Fruit fly (Drosophila melanogaster): ENCODE measurements around the gene Ada1-1.

Gene Ada1-1

dm6 chr2L:12010877-12011666 lies 14.5 kb downstream of the Ada1-1 start (continued):
- no peak for TF ChIP-seq CrebA (GFP tag; optimal IDR thresholded peaks at IDR 0.05; ENCODE audit: borderline replicate concordance)
- peak; percentile 84 for TF ChIP-seq sage (GFP tag; optimal IDR thresholded peaks at IDR 0.05)
- TF ChIP-seq Hnf4 (GFP tag; optimal IDR thresholded peaks at IDR 0.05), result peak; percentile 75
- peak; percentile 96 for TF ChIP-seq Sp1 (GFP tag; optimal IDR thresholded peaks at IDR 0.05)

dm6 chr2L:12011682-12012655 lies 15.4 kb downstream of the Ada1-1 start:
- TF ChIP-seq dmrt93B (GFP tag; optimal IDR thresholded peaks at IDR 0.05) (peak; percentile 51), Jra (GFP tag; optimal IDR thresholded peaks at IDR 0.05) (peak; percentile 61), CG32264 (GFP tag; optimal IDR thresholded peaks at IDR 0.05) (peak; percentile 60), foxo (GFP tag; optimal IDR thresholded peaks at IDR 0.05) (peak; percentile 66 to 88), ey (GFP tag; optimal IDR thresholded peaks at IDR 0.05) (peak; percentile 76), OdsH (GFP tag; optimal IDR thresholded peaks at IDR 0.05) (peak; percentile 74), Rel (GFP tag; optimal IDR thresholded peaks at IDR 0.05) (no peak), Rel (tag; optimal IDR thresholded peaks at IDR 0.05) (peak; percentile 94), psq (GFP tag; optimal IDR thresholded peaks at IDR 0.05) (peak; percentile 65), br (GFP tag; optimal IDR thresholded peaks at IDR 0.05) (peak; percentile 87), pan (optimal IDR thresholded peaks at IDR 0.05) (no peak), rgr (GFP tag; optimal IDR thresholded peaks at IDR 0.05) (peak; percentile 66), fru (GFP tag; optimal IDR thresholded peaks at IDR 0.05) (peak; percentile 91), HLH106 (tag; optimal IDR thresholded peaks at IDR 0.05) (peak; percentile 82), Dif (GFP tag; optimal IDR thresholded peaks at IDR 0.05; ENCODE audit: partially characterized antibody) (no peak), sv (GFP tag; optimal IDR thresholded peaks at IDR 0.05) (peak; percentile 59), woc (GFP tag; optimal IDR thresholded peaks at IDR 0.05) (peak; percentile 91), h (GFP tag; optimal IDR thresholded peaks at IDR 0.05) (peak; percentile 96), Sp1 (GFP tag; optimal IDR thresholded peaks at IDR 0.05) (peak; percentile 68), Hnf4 (GFP tag; optimal IDR thresholded peaks at IDR 0.05) (peak; percentile 73), Abd-B (GFP tag; optimal IDR thresholded peaks at IDR 0.05) (no peak), N (GFP tag; optimal IDR thresholded peaks at IDR 0.05) (no peak), Hr83 (GFP tag; optimal IDR thresholded peaks at IDR 0.05; ENCODE audit: poor library complexity, severe bottlenecking) (peak; percentile 98), Vsx2 (GFP tag; optimal IDR thresholded peaks at IDR 0.05; ENCODE audit: partially characterized antibody) (no peak), CG9705 (GFP tag; optimal IDR thresholded peaks at IDR 0.05) (peak; percentile 57), brk (GFP tag; optimal IDR thresholded peaks at IDR 0.05) (no peak), dl (GFP tag; optimal IDR thresholded peaks at IDR 0.05; ENCODE audit: insufficient read depth in 1 of 2, partially characterized antibody in 2 of 2) (peak; percentile 69 to 78), usp (GFP tag; optimal IDR thresholded peaks at IDR 0.05) (no peak)

- TF ChIP-seq ey (GFP tag; optimal IDR thresholded peaks at IDR 0.05), result peak; percentile 48
- peak; percentile 40 for TF ChIP-seq rgr (GFP tag; optimal IDR thresholded peaks at IDR 0.05)
- peak; percentile 28 for TF ChIP-seq HLH106 (tag; optimal IDR thresholded peaks at IDR 0.05)
- peak; percentile 46 for TF ChIP-seq fru (GFP tag; optimal IDR thresholded peaks at IDR 0.05)
- TF ChIP-seq Hr78 (GFP tag; optimal IDR thresholded peaks at IDR 0.05), result no peak
- no peak for TF ChIP-seq Vsx2 (GFP tag; optimal IDR thresholded peaks at IDR 0.05; ENCODE audit: partially characterized antibody)
- peak; percentile 43 for TF ChIP-seq h (GFP tag; optimal IDR thresholded peaks at IDR 0.05)
- TF ChIP-seq Hr83 (GFP tag; optimal IDR thresholded peaks at IDR 0.05; ENCODE audit: poor library complexity, severe bottlenecking), result peak; percentile 55
- TF ChIP-seq CG9705 (GFP tag; optimal IDR thresholded peaks at IDR 0.05), result peak; percentile 32
- TF ChIP-seq sage (GFP tag; optimal IDR thresholded peaks at IDR 0.05), result peak; percentile 5
- TF ChIP-seq lola (GFP tag; optimal IDR thresholded peaks at IDR 0.05), result no peak
- TF ChIP-seq CrebA (GFP tag; optimal IDR thresholded peaks at IDR 0.05; ENCODE audit: borderline replicate concordance), result no peak
- peak; percentile 26 for TF ChIP-seq Hnf4 (GFP tag; optimal IDR thresholded peaks at IDR 0.05)
These were observed 16.6 kb downstream of the Ada1-1 start for dm6 chr2L:12013243-12013642.

Data from whole organism, wandering third instar larva.